Fruit fly (Drosophila melanogaster) whole organism: Measurements from ENCODE around the gene tadr.

Experiments
- CG8478 ChIP-seq: fragments of >200 bp; optimal IDR thresholded peaks from 2 replicates; lab custom pipeline; 2018; ENCODE audit warnings: inconsistent platforms
- Dll ChIP-seq: fragments of >200 bp; optimal IDR thresholded peaks from 2 replicates; lab custom pipeline; 2017
- EcR ChIP-seq, 2 experiments: fragments of >200 bp; optimal IDR thresholded peaks; 2 replicates each; lab custom pipeline; 2017; ENCODE audit warnings: missing biosample characterization in 2 of 2, missing genetic modification characterization in 2 of 2, missing genetic modification reagents in 2 of 2
- pan ChIP-seq: fragments of >200 bp; optimal IDR thresholded peaks from 2 replicates; lab custom pipeline; 2017
- psq ChIP-seq: fragments of >200 bp; optimal IDR thresholded peaks from 2 replicates; lab custom pipeline; 2017
- usp ChIP-seq: fragments of >200 bp; optimal IDR thresholded peaks from 2 replicates; lab custom pipeline; 2017; ENCODE audit warnings: missing biosample characterization, missing genetic modification characterization, mixed read lengths

DNA sequence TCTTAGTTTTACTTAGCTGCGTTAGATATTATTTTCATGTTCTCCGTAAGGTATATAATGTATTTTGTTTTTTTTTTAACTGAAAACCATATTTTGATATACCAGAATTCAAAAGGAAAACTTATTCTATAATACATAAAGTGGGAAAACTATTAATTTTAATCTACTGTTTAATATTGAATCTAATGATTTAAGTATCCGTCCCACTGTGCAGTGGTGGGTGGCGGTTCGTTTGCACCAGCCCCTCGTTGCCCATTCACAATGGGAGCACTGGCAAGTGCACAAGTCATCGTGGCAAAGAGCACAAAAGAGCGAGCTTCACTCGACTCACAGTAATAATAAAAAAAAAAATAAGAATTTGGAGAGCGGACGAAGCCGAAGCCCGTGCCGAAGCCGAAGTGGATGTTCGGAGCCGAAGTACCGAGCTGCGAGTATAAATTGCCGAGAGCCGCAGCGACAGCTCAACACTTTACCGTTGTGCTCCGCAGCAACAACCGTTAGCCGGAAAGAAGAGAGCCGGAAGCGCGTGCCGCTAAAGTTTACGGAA is 21.3 kb downstream of the tadr start, which contains the start of gene CG34136:
- TF ChIP-seq pan (lab: Kevin White, UChicago): no peak
- no peak for TF ChIP-seq usp
- TF ChIP-seq CG8478 (lab: Kevin White, UChicago): no peak
- no peak for TF ChIP-seq EcR (GFP tag; optimal IDR thresholded peaks at IDR 0.05; lab: Kevin White, UChicago)
- TF ChIP-seq psq (lab: Kevin White, UChicago): no peak
- no peak for TF ChIP-seq Dll
